Fruit fly (Drosophila melanogaster): ENCODE measurements around the gene mtd.

- TF ChIP-seq h (optimal IDR thresholded peaks at IDR 0.05) = no peak
- TF ChIP-seq Sin3A (optimal IDR thresholded peaks at IDR 0.05) = no peak
Measured at dm6 chr3R:5249308-5249707, 100.9 kb downstream of the mtd start.

All from Kc167 (cell line).